Worm (Caenorhabditis elegans): ENCODE results near the gene Y38H8A.1.
"Not testable (repeated sequence)": the region's sequence is repeated elsewhere in the genome, so short reads cannot be mapped to it uniquely, and the experiment has no call there.

DNA sequence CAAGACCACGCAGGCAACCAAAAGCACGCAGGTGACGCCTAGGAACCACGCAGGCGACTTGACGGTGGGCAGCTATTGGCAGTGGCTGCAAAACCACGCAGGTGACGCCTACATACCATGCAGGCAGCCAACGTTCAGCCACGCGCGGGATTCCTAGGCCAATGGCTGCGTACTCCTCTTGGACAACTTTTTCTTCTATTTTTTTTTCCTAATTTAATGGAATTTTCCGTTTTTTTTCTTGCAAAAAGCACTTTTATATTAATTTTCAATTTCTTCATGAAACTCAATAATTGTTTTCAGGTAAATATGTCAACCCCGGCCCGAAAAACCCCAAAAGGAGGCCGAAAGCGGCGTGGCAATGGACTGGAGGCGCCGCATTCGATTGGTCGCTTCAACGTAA lies 27.4 kb upstream of the Y38H8A.1 start, which contains the start of gene Y38H8A.7:
- TF ChIP-seq lin-35 (GFP tag; optimal IDR thresholded peaks at IDR 0.05); ceh-58 (GFP tag; IDR thresholded peaks at IDR 0.05); snpc-1.3 (tag; optimal IDR thresholded peaks at IDR 0.05; ENCODE audit: insufficient read depth); dpl-1 (GFP tag; optimal IDR thresholded peaks at IDR 0.05); D2030.7 (GFP tag; IDR thresholded peaks at IDR 0.05); attf-3 (GFP tag; conservative IDR thresholded peaks at IDR 0.05); unc-62 (GFP tag; optimal IDR thresholded peaks at IDR 0.05); let-526 (GFP tag; IDR thresholded peaks at IDR 0.05); snpc-4 (GFP tag; optimal IDR thresholded peaks at IDR 0.05); snpc-4 (tag; optimal IDR thresholded peaks at IDR 0.05); ceh-100 (GFP tag; IDR thresholded peaks at IDR 0.05): not testable (repeated sequence)
- TF ChIP-seq egrh-3 (GFP tag; IDR thresholded peaks at IDR 0.05): peak; percentile 25; the same call in 1 of the 2 replicates
